Worm (Caenorhabditis elegans): ENCODE data around the gene F15D4.5.
A peak's percentile ranks its signal among the peaks of the same experiment; 100 is the strongest.

Gene F15D4.5

DNA sequence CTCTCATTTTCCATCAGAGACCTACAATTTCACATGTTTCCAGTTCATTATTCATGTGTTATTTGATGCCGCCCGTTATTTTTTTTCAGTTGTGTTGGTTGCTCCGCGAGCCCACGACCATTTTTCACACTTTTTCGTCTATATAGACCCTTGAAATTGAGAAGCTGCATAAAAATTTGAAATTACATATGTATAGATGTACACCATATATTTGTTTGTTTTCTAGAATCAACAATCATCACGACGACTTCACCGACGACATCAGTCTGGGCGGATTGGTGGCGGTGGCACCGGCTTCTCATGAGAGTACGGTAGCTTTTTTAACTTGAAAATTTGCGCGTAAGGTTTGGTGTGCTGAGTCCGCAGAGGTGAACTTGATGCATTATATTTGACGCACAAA, 25.6 kb downstream of the F15D4.5 start, which contains the start of gene Y48C3A.5:
Gene Y48C3A.5 (plus strand): TSS at position 301 of the 400 bp plus-strand sequence.
- TF ChIP-seq snpc-4 (GFP tag; optimal IDR thresholded peaks at IDR 0.05), result no peak
- no peak for TF ChIP-seq snpc-4 (tag; optimal IDR thresholded peaks at IDR 0.05)
- TF ChIP-seq F37B4.10 (GFP tag; IDR thresholded peaks at IDR 0.05), result no peak
- TF ChIP-seq Y95B8A.8 (GFP tag; IDR thresholded peaks at IDR 0.05), result no peak
- TF ChIP-seq hrde-1 (tag; optimal IDR thresholded peaks at IDR 0.05; ENCODE audit: borderline replicate concordance), result no peak

ce11 chrII:13278214-13278613, 33.0 kb downstream of the F15D4.5 start:
- TF ChIP-seq mxl-1 (tag; optimal IDR thresholded peaks at IDR 0.05), result no peak
- TF ChIP-seq zfh-2 (GFP tag; conservative IDR thresholded peaks at IDR 0.05), result 0 out of 2 replicates have a peak, but pooled peaks have one; percentile 13
- 0 out of 2 replicates have a peak, but pooled peaks have one; percentile 17 for TF ChIP-seq aptf-2 (GFP tag; conservative IDR thresholded peaks at IDR 0.05)

- TF ChIP-seq nhr-90 (tag; optimal IDR thresholded peaks at IDR 0.05) (no peak), madf-8 (GFP tag; conservative IDR thresholded peaks at IDR 0.05) (no peak), fkh-3 (tag; optimal IDR thresholded peaks at IDR 0.05) (peak; percentile 19), T26A5.8 (tag; optimal IDR thresholded peaks at IDR 0.05) (no peak), cebp-2 (GFP tag; IDR thresholded peaks at IDR 0.05) (no peak)
Measured at ce11 chrII:13278716-13279115, 33.5 kb downstream of the F15D4.5 start.

- TF ChIP-seq lin-26 (GFP tag; IDR thresholded peaks at IDR 0.05) (peak; percentile 76; the same call in 1 of the 2 replicates), chd-7 (tag; optimal IDR thresholded peaks at IDR 0.05) (peak; percentile 60), hlh-26 (GFP tag; conservative IDR thresholded peaks at IDR 0.05) (no peak), ceh-27 (GFP tag; optimal IDR thresholded peaks at IDR 0.05) (no peak), athp-1 (tag; optimal IDR thresholded peaks at IDR 0.05) (peak; percentile 26), ztf-28 (GFP tag; IDR thresholded peaks at IDR 0.05) (no peak), K11D2.4 (GFP tag; IDR thresholded peaks at IDR 0.05) (no peak), mcd-1 (GFP tag; IDR thresholded peaks at IDR 0.05) (peak; percentile 28; the same call in 1 of the 2 replicates), hsf-1 (GFP tag; IDR thresholded peaks at IDR 0.05) (no peak), hmg-1.2 (GFP tag; IDR thresholded peaks at IDR 0.05) (0 out of 2 replicates have a peak, but pooled peaks have one; percentile 4), dox-1 (GFP tag; IDR thresholded peaks at IDR 0.05) (peak; percentile 12; the same call in 1 of the 2 replicates), egrh-3 (GFP tag; IDR thresholded peaks at IDR 0.05) (peak; percentile 88), somi-1 (GFP tag; optimal IDR thresholded peaks at IDR 0.05) (no peak), nhr-179 (tag; optimal IDR thresholded peaks at IDR 0.05) (no peak), zfh-2 (GFP tag; conservative IDR thresholded peaks at IDR 0.05) (peak; percentile 90), ztf-18 (tag; optimal IDR thresholded peaks at IDR 0.05) (no peak), ceh-100 (GFP tag; IDR thresholded peaks at IDR 0.05) (0 out of 2 replicates have a peak, but pooled peaks have one; percentile 47), rpc-1 (optimal IDR thresholded peaks at IDR 0.05) (no peak), rpc-1 (tag; optimal IDR thresholded peaks at IDR 0.05) (no peak), dpff-1 (tag; optimal IDR thresholded peaks at IDR 0.05) (no peak), cebp-1 (GFP tag; IDR thresholded peaks at IDR 0.05) (peak; percentile 82), cebp-1 (tag; optimal IDR thresholded peaks at IDR 0.05) (peak; percentile 93), tbp1 (GFP tag; optimal IDR thresholded peaks at IDR 0.05) (no peak), tbx-9 (tag; optimal IDR thresholded peaks at IDR 0.05; ENCODE audit: borderline replicate concordance) (no peak), let-526 (GFP tag; IDR thresholded peaks at IDR 0.05) (no peak), nhr-90 (tag; optimal IDR thresholded peaks at IDR 0.05) (no peak), F10E7.11 (tag; optimal IDR thresholded peaks at IDR 0.05) (no peak), egl-18 (GFP tag; IDR thresholded peaks at IDR 0.05) (no peak), madf-8 (GFP tag; conservative IDR thresholded peaks at IDR 0.05) (no peak), T07F8.4 (tag; optimal IDR thresholded peaks at IDR 0.05) (no peak), B0019.2 (GFP tag; conservative IDR thresholded peaks at IDR 0.05) (no peak)
Measured at ce11 chrII:13279216-13280123, 34.3 kb downstream of the F15D4.5 start.
